Fruit fly (Drosophila melanogaster) whole organism, embryonic: Measurements from ENCODE around the gene rin.

Source experiments
- Ada2b ChIP-seq: fragments of 200-800 bp; sonication (Bioruptor generic); IDR thresholded peaks from 2 replicates; pipeline ENCODE4 v1.3.6; 2022; ENCODE audit warnings: missing biosample characterization, missing genetic modification characterization
- B-H1 ChIP-seq: fragments of 200-800 bp; sonication (Bioruptor generic); IDR thresholded peaks from 3 replicates; pipeline ENCODE4 v1.3.6; 2022; ENCODE audit warnings: missing biosample characterization, missing genetic modification characterization
- CG10959 ChIP-seq: fragments of 200-800 bp; sonication (Bioruptor generic); IDR thresholded peaks from 2 replicates; pipeline ENCODE4 v1.3.6; 2022; ENCODE audit warnings: missing biosample characterization, missing genetic modification characterization
- CG11093 ChIP-seq: fragments of 200-800 bp; sonication (Bioruptor generic); IDR thresholded peaks from 3 replicates; pipeline ENCODE4 v1.3.6; 2022; ENCODE audit warnings: missing biosample characterization, missing genetic modification characterization
- CG14441 ChIP-seq: fragments of 200-800 bp; sonication (Bioruptor generic); IDR thresholded peaks from 2 replicates; pipeline ENCODE4 v1.3.6; 2022; ENCODE audit warnings: missing biosample characterization, missing genetic modification characterization
- CG14860 ChIP-seq: fragments of 200-800 bp; sonication (Bioruptor generic); IDR thresholded peaks from 3 replicates; pipeline ENCODE4 v1.3.6; 2022; ENCODE audit warnings: missing biosample characterization, missing genetic modification characterization; ENCODE audit not compliant: partially characterized antibody
- CG18619 ChIP-seq: fragments of 200-800 bp; sonication (Bioruptor generic); optimal IDR thresholded peaks from 3 replicates; lab custom pipeline; 2017; ENCODE audit warnings: missing biosample characterization, mild to moderate bottlenecking, missing genetic modification characterization
- CG18764 ChIP-seq: fragments of 200-800 bp; sonication (Bioruptor generic); optimal IDR thresholded peaks from 3 replicates; lab custom pipeline; 2016; ENCODE audit warnings: missing biosample characterization, missing genetic modification characterization
- CG34422 ChIP-seq: fragments of 200-800 bp; sonication (Bioruptor generic); IDR thresholded peaks from 3 replicates; pipeline ENCODE4 v1.3.6; 2022; ENCODE audit warnings: missing biosample characterization, missing genetic modification characterization
- CG4282 ChIP-seq: fragments of 200-800 bp; sonication (Bioruptor generic); optimal IDR thresholded peaks from 2 replicates; lab custom pipeline; 2016; ENCODE audit warnings: missing biosample characterization, missing genetic modification characterization
- CG4617 ChIP-seq: fragments of 200-800 bp; sonication (Bioruptor generic); optimal IDR thresholded peaks from 3 replicates; lab custom pipeline; 2016; ENCODE audit warnings: missing biosample characterization, missing genetic modification characterization, borderline replicate concordance
- CG5180 ChIP-seq: fragments of 200-800 bp; sonication (Bioruptor generic); optimal IDR thresholded peaks from 3 replicates; lab custom pipeline; 2017; ENCODE audit warnings: missing biosample characterization, missing genetic modification characterization, mild to moderate bottlenecking, moderate library complexity, missing genetic modification reagents
- CG5953 ChIP-seq: fragments of 200-800 bp; sonication (Bioruptor generic); IDR thresholded peaks from 2 replicates; pipeline ENCODE4 v1.3.6; 2022; ENCODE audit warnings: missing biosample characterization, missing genetic modification characterization
- CG6683 ChIP-seq: fragments of 200-800 bp; sonication (Bioruptor generic); optimal IDR thresholded peaks from 2 replicates; lab custom pipeline; 2017; ENCODE audit warnings: missing biosample characterization, mild to moderate bottlenecking, missing genetic modification characterization, missing genetic modification reagents
- CG6689 ChIP-seq: fragments of 200-800 bp; sonication (Bioruptor generic); IDR thresholded peaks from 2 replicates; pipeline ENCODE4 v1.3.6; 2022; ENCODE audit warnings: missing biosample characterization, missing genetic modification characterization
- CG6791 ChIP-seq: fragments of 200-800 bp; sonication (Bioruptor generic); IDR thresholded peaks from 3 replicates; pipeline ENCODE4 v1.3.6; 2022; ENCODE audit warnings: missing biosample characterization, missing genetic modification characterization; ENCODE audit not compliant: partially characterized antibody
- CG7556 ChIP-seq: fragments of 200-800 bp; sonication (Bioruptor generic); optimal IDR thresholded peaks from 2 replicates; lab custom pipeline; 2017; ENCODE audit warnings: missing biosample characterization, mild to moderate bottlenecking, missing genetic modification characterization
- CG7928 ChIP-seq: fragments of 200-800 bp; sonication (Bioruptor generic); optimal IDR thresholded peaks from 2 replicates; lab custom pipeline; 2017; ENCODE audit warnings: missing biosample characterization, mild to moderate bottlenecking, missing genetic modification characterization
- CG7963 ChIP-seq: fragments of 200-800 bp; sonication (Bioruptor generic); IDR thresholded peaks from 3 replicates; pipeline ENCODE4 v1.3.6; 2022; ENCODE audit warnings: missing biosample characterization, missing genetic modification characterization; ENCODE audit not compliant: partially characterized antibody
- CG9609 ChIP-seq: fragments of 200-800 bp; sonication (Bioruptor generic); optimal IDR thresholded peaks from 3 replicates; lab custom pipeline; 2016; ENCODE audit warnings: missing biosample characterization, missing genetic modification characterization
- CG9727 ChIP-seq: fragments of 200-800 bp; sonication (Bioruptor generic); optimal IDR thresholded peaks from 3 replicates; lab custom pipeline; 2017; ENCODE audit warnings: missing biosample characterization, mild to moderate bottlenecking, missing genetic modification characterization
- CG9932 ChIP-seq: fragments of 200-800 bp; sonication (Bioruptor generic); IDR thresholded peaks from 2 replicates; pipeline ENCODE4 v1.3.6; 2022; ENCODE audit warnings: missing biosample characterization, missing genetic modification characterization
- Camta ChIP-seq: fragments of 200-800 bp; sonication (Bioruptor generic); optimal IDR thresholded peaks from 2 replicates; lab custom pipeline; 2016; ENCODE audit warnings: missing biosample characterization, missing genetic modification characterization
- Dad ChIP-seq: fragments of 200-800 bp; sonication (Bioruptor generic); optimal IDR thresholded peaks from 3 replicates; lab custom pipeline; 2016; ENCODE audit warnings: missing biosample characterization, missing genetic modification characterization
- Elba2 ChIP-seq: fragments of 200-800 bp; sonication (Bioruptor generic); optimal IDR thresholded peaks from 3 replicates; lab custom pipeline; 2016; ENCODE audit warnings: missing biosample characterization, missing genetic modification characterization
- Jarid2 ChIP-seq: fragments of 200-800 bp; sonication (Bioruptor generic); optimal IDR thresholded peaks from 3 replicates; lab custom pipeline; 2017; ENCODE audit warnings: mild to moderate bottlenecking, missing biosample characterization, missing genetic modification reagents, missing genetic modification characterization
- NC2α ChIP-seq: fragments of 200-800 bp; sonication (Bioruptor generic); optimal IDR thresholded peaks from 2 replicates; lab custom pipeline; 2016; ENCODE audit warnings: missing biosample characterization, missing genetic modification characterization
- Oli ChIP-seq: fragments of 200-800 bp; sonication (Bioruptor generic); optimal IDR thresholded peaks from 2 replicates; lab custom pipeline; 2018; ENCODE audit warnings: missing biosample characterization, mild to moderate bottlenecking, missing genetic modification characterization, moderate library complexity
- al ChIP-seq: fragments of 200-800 bp; sonication (Bioruptor generic); IDR thresholded peaks from 2 replicates; pipeline ENCODE4 v1.3.6; 2022; ENCODE audit warnings: missing biosample characterization, missing genetic modification characterization
- btn ChIP-seq: fragments of 200-800 bp; sonication (Bioruptor generic); optimal IDR thresholded peaks from 2 replicates; lab custom pipeline; 2016; ENCODE audit warnings: missing biosample characterization, missing genetic modification characterization
- da ChIP-seq: fragments of 200-800 bp; sonication (Bioruptor generic); optimal IDR thresholded peaks from 2 replicates; lab custom pipeline; 2016; ENCODE audit warnings: missing biosample characterization, missing genetic modification characterization
- en ChIP-seq: fragments of 200-800 bp; sonication (Bioruptor generic); optimal IDR thresholded peaks from 2 replicates; lab custom pipeline; 2016; ENCODE audit warnings: missing biosample characterization, missing genetic modification characterization
- esg ChIP-seq: fragments of 200-800 bp; sonication (Bioruptor generic); conservative IDR thresholded peaks from 2 replicates; pipeline ENCODE4 v1.3.6; 2022; ENCODE audit warnings: missing biosample characterization, missing genetic modification characterization
- fu2 ChIP-seq: fragments of 200-800 bp; sonication (Bioruptor generic); optimal IDR thresholded peaks from 2 replicates; lab custom pipeline; 2016; ENCODE audit warnings: missing biosample characterization, missing genetic modification characterization
- klu ChIP-seq: fragments of 200-800 bp; sonication (Bioruptor generic); IDR thresholded peaks from 2 replicates; pipeline ENCODE4 v1.3.6; 2022; ENCODE audit warnings: missing biosample characterization, missing genetic modification characterization
- nmo ChIP-seq: fragments of 200-800 bp; sonication (Bioruptor generic); optimal IDR thresholded peaks from 2 replicates; lab custom pipeline; 2018; ENCODE audit warnings: missing biosample characterization, mild to moderate bottlenecking, missing genetic modification characterization, moderate library complexity
- p53 ChIP-seq: fragments of 200-800 bp; sonication (Bioruptor generic); optimal IDR thresholded peaks from 2 replicates; lab custom pipeline; 2016; ENCODE audit warnings: missing biosample characterization, missing genetic modification characterization
- pnt ChIP-seq: fragments of 200-800 bp; sonication (Bioruptor generic); optimal IDR thresholded peaks from 3 replicates; lab custom pipeline; 2016; ENCODE audit warnings: missing biosample characterization, missing genetic modification characterization
- prd ChIP-seq, 3 experiments: fragments of >200 bp in 2 of 3; fragments of 200-800 bp in 1 of 3; sonication (Bioruptor generic) in 1 of 3; optimal IDR thresholded peaks in 2 of 3; IDR thresholded peaks in 1 of 3; 2 replicates in 2 of 3; 3 replicates in 1 of 3; pipeline versions ENCODE4 v1.3.6 to Lab custom; 2017 to 2022; ENCODE audit warnings: missing biosample characterization in 1 of 3, missing genetic modification characterization in 1 of 3
- sima ChIP-seq: fragments of 200-800 bp; sonication (Bioruptor generic); optimal IDR thresholded peaks from 2 replicates; lab custom pipeline; 2016; ENCODE audit warnings: missing biosample characterization, missing genetic modification characterization
- slou ChIP-seq: fragments of 200-800 bp; sonication (Bioruptor generic); optimal IDR thresholded peaks from 3 replicates; lab custom pipeline; 2016; ENCODE audit warnings: missing biosample characterization, missing genetic modification characterization
- slp2 ChIP-seq: fragments of 200-800 bp; sonication (Bioruptor generic); optimal IDR thresholded peaks from 2 replicates; lab custom pipeline; 2016; ENCODE audit warnings: missing biosample characterization, missing genetic modification characterization
- sob ChIP-seq: fragments of 200-800 bp; sonication (Bioruptor generic); IDR thresholded peaks from 2 replicates; pipeline ENCODE4 v1.3.6; 2022; ENCODE audit warnings: missing biosample characterization, missing genetic modification characterization
- sr ChIP-seq: fragments of 200-800 bp; sonication (Bioruptor generic); IDR thresholded peaks from 3 replicates; pipeline ENCODE4 v1.3.6; 2022; ENCODE audit warnings: missing biosample characterization, missing genetic modification characterization
- stc ChIP-seq: fragments of 200-800 bp; sonication (Bioruptor generic); IDR thresholded peaks from 2 replicates; pipeline ENCODE4 v1.3.6; 2022; ENCODE audit warnings: missing biosample characterization, missing genetic modification characterization
- tio ChIP-seq: fragments of 200-800 bp; sonication (Bioruptor generic); optimal IDR thresholded peaks from 2 replicates; lab custom pipeline; 2017; ENCODE audit warnings: missing biosample characterization, missing genetic modification characterization, inconsistent platforms
- tna ChIP-seq: fragments of 200-800 bp; sonication (Bioruptor generic); IDR thresholded peaks from 2 replicates; pipeline ENCODE4 v1.3.6; 2022; ENCODE audit warnings: missing biosample characterization, missing genetic modification characterization; ENCODE audit not compliant: partially characterized antibody
- toy ChIP-seq: fragments of 200-800 bp; sonication (Bioruptor generic); IDR thresholded peaks from 2 replicates; pipeline ENCODE4 v1.3.6; 2022; ENCODE audit warnings: missing biosample characterization, missing genetic modification characterization
- ttk ChIP-seq: fragments of 200-800 bp; sonication (Bioruptor generic); IDR thresholded peaks from 2 replicates; pipeline ENCODE4 v2.1.2; 2022; ENCODE audit warnings: missing biosample characterization, missing genetic modification characterization
- tx ChIP-seq: fragments of 200-800 bp; sonication (Bioruptor generic); optimal IDR thresholded peaks from 2 replicates; lab custom pipeline; 2016; ENCODE audit warnings: missing biosample characterization, missing genetic modification characterization
- zf30C ChIP-seq: fragments of 200-800 bp; sonication (Bioruptor generic); optimal IDR thresholded peaks from 3 replicates; lab custom pipeline; 2018; ENCODE audit warnings: missing biosample characterization, mild to moderate bottlenecking, missing genetic modification characterization

The rin gene

DNA sequence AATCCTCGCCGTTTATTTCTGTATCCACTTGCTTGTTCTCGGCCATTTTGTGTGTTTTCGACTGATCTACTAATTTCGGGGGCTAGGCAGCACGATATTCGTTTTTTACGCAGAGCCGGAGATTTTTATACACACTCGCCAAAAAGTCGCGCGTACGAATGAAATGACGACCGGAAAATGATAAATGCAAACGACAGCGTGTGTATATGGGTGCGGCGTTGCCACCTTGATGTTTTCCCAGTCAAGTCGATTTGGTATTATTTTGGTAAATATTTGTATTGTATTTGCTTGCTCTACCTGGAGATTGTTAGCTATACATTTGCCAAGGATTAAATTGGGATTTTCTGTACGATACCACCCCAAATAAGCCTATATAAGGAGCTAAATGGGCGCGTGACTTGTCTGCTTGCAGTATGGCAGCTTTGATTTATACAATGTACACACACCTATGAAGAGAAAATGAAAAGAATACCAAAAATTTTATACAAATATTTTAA is 882 bp upstream of the rin start, which contains the start of gene sqd (continued):
- TF ChIP-seq prd (optimal IDR thresholded peaks at IDR 0.05; lab: Kevin White, UChicago) = no peak
- peak; percentile 49; the same call in 2 of the 3 replicates for TF ChIP-seq prd (GFP tag; IDR thresholded peaks at IDR 0.05; lab: Robert Waterston, UW)
- TF ChIP-seq zf30C (GFP tag; lab: Kevin White, UChicago) = no peak
- TF ChIP-seq CG14860 (GFP tag; lab: Robert Waterston, UW) = no peak
- TF ChIP-seq nmo = peak; percentile 52
- no peak for TF ChIP-seq sr
- no peak for TF ChIP-seq CG11093 (GFP tag; lab: Robert Waterston, UW)
- TF ChIP-seq p53 = no peak
- peak; percentile 35 for TF ChIP-seq Oli (tag; lab: Kevin White, UChicago)
- TF ChIP-seq slou (GFP tag; lab: Kevin White, UChicago) = no peak
- no peak for TF ChIP-seq CG9609 (GFP tag; lab: Kevin White, UChicago)
- TF ChIP-seq fu2 (GFP tag; lab: Kevin White, UChicago) = peak; percentile 29
- peak; percentile 2 for TF ChIP-seq Dad (GFP tag; lab: Kevin White, UChicago)
- TF ChIP-seq CG9727 (GFP tag; lab: Kevin White, UChicago) = peak; percentile 61
- no peak for TF ChIP-seq esg
- peak; percentile 41; the same call in 1 of the 2 replicates for TF ChIP-seq stc (GFP tag; lab: Robert Waterston, UW)
- TF ChIP-seq ttk (GFP tag; lab: Robert Waterston, UW) = no peak
- TF ChIP-seq CG5953 (GFP tag; lab: Robert Waterston, UW) = no peak
- no peak for TF ChIP-seq CG9932
- TF ChIP-seq klu (GFP tag; lab: Robert Waterston, UW) = no peak
- TF ChIP-seq da (GFP tag; lab: Kevin White, UChicago) = no peak
- TF ChIP-seq NC2α (GFP tag; lab: Kevin White, UChicago) = peak; percentile 18
- TF ChIP-seq toy = no peak
- peak; percentile 46 for TF ChIP-seq CG18619 (GFP tag; lab: Kevin White, UChicago)
- TF ChIP-seq slp2 = no peak
- no peak for TF ChIP-seq Elba2
- TF ChIP-seq en (GFP tag; lab: Kevin White, UChicago) = peak; percentile 12
- no peak for TF ChIP-seq CG4282 (GFP tag; lab: Kevin White, UChicago)
- TF ChIP-seq Ada2b (GFP tag; lab: Robert Waterston, UW) = no peak; the same call in 1 of the 2 replicates
- TF ChIP-seq CG6683 (GFP tag; lab: Kevin White, UChicago) = no peak
- TF ChIP-seq CG7963 (GFP tag; lab: Robert Waterston, UW) = no peak
- no peak for TF ChIP-seq B-H1 (GFP tag; lab: Robert Waterston, UW)
- TF ChIP-seq CG34422 (GFP tag; lab: Robert Waterston, UW) = peak; percentile 62; the same call in 2 of the 3 replicates
- TF ChIP-seq CG6689 (GFP tag; lab: Robert Waterston, UW) = peak; percentile 39
- TF ChIP-seq CG10959 (GFP tag; lab: Robert Waterston, UW) = no peak
- TF ChIP-seq tio = no peak
- 0 out of 2 replicates have a peak, but pooled peaks have one; percentile 20 for TF ChIP-seq al
- 0 out of 2 replicates have a peak, but pooled peaks have one; percentile 28 for TF ChIP-seq sob (GFP tag; lab: Robert Waterston, UW)
- no peak for TF ChIP-seq CG5180
- TF ChIP-seq tx (GFP tag; lab: Kevin White, UChicago) = no peak
- TF ChIP-seq pnt = no peak
- peak; percentile 72 for TF ChIP-seq CG4617 (GFP tag; lab: Kevin White, UChicago)
- TF ChIP-seq tna (GFP tag; lab: Robert Waterston, UW) = no peak
- no peak for TF ChIP-seq CG7556 (GFP tag; lab: Kevin White, UChicago)
- no peak for TF ChIP-seq CG7928 (GFP tag; lab: Kevin White, UChicago)
- TF ChIP-seq CG18764 = peak; percentile 19
- no peak for TF ChIP-seq sima (GFP tag; lab: Kevin White, UChicago)
- 0 out of 3 replicates have a peak, but pooled peaks have one; percentile 34 for TF ChIP-seq CG6791 (GFP tag; lab: Robert Waterston, UW)
- peak; percentile 56; the same call in 1 of the 2 replicates for TF ChIP-seq CG14441 (GFP tag; lab: Robert Waterston, UW)
- peak; percentile 57 for TF ChIP-seq btn
- no peak for TF ChIP-seq Jarid2
- peak; percentile 48 for TF ChIP-seq Camta
